Fruit fly (Drosophila melanogaster) whole organism: ENCODE results near the gene Rel.

ENCODE experiments used
- CG8478 ChIP-seq: fragments of >200 bp; optimal IDR thresholded peaks from 2 replicates; lab custom pipeline; 2018; ENCODE audit warnings: inconsistent platforms
- Dll ChIP-seq: fragments of >200 bp; optimal IDR thresholded peaks from 2 replicates; lab custom pipeline; 2017
- EcR ChIP-seq, 2 experiments: fragments of >200 bp; optimal IDR thresholded peaks; 2 replicates each; lab custom pipeline; 2017; ENCODE audit warnings: missing biosample characterization in 2 of 2, missing genetic modification characterization in 2 of 2, missing genetic modification reagents in 2 of 2
- pan ChIP-seq: fragments of >200 bp; optimal IDR thresholded peaks from 2 replicates; lab custom pipeline; 2017
- usp ChIP-seq: fragments of >200 bp; optimal IDR thresholded peaks from 2 replicates; lab custom pipeline; 2017; ENCODE audit warnings: missing biosample characterization, missing genetic modification characterization, mixed read lengths

- no peak for TF ChIP-seq usp (GFP tag; lab: Kevin White, UChicago)
- TF ChIP-seq CG8478 (lab: Kevin White, UChicago), result no peak
- TF ChIP-seq pan (lab: Kevin White, UChicago), result no peak
- no peak for TF ChIP-seq Dll
- TF ChIP-seq EcR (GFP tag; optimal IDR thresholded peaks at IDR 0.05; lab: Kevin White, UChicago), result no peak
Measured at dm6 chr3R:9047561-9048465, at the start of gene Rel.
